Worm (Caenorhabditis elegans) whole organism, L4/young adult: ENCODE results near the gene B0222.5.

Source experiments
- W03F9.2 ChIP-seq: fragments of 150-350 bp; optimal IDR thresholded peaks from 2 replicates; lab custom pipeline; 2014; ENCODE audit warnings: missing biosample characterization, missing genetic modification characterization
- him-1 ChIP-seq: sonication (generic microtip); optimal IDR thresholded peaks from 2 replicates; lab custom pipeline; 2016; ENCODE audit warnings: missing genotype, missing genetic modification reagents, missing genetic modification characterization, missing compliant biosample characterization

- no peak for TF ChIP-seq him-1 (tag; lab: Kevin White, UChicago)
- TF ChIP-seq W03F9.2 (tag; lab: Kevin White, UChicago): no peak
Observed at ce11 chrV:9146849-9147557, 7.7 kb downstream of the B0222.5 start, which contains the start of gene spl-2.
